Fruit fly (Drosophila melanogaster) whole organism, embryonic: Measurements from ENCODE around the gene spidey.

Experiments
- BEAF-32 ChIP-seq: fragments of 200-800 bp; sonication (Bioruptor generic); optimal IDR thresholded peaks from 3 replicates; lab custom pipeline; 2017; ENCODE audit warnings: missing biosample characterization, missing genetic modification characterization, mild to moderate bottlenecking, moderate library complexity, missing genetic modification reagents
- CG1024 ChIP-seq: fragments of 200-800 bp; sonication (Bioruptor generic); IDR thresholded peaks from 2 replicates; pipeline ENCODE4 v1.3.6; 2022; ENCODE audit warnings: missing biosample characterization, missing genetic modification characterization
- CG10366 ChIP-seq: fragments of 200-800 bp; sonication (Bioruptor generic); IDR thresholded peaks from 2 replicates; pipeline ENCODE4 v1.3.6; 2022; ENCODE audit warnings: missing biosample characterization, missing genetic modification characterization
- CG12299 ChIP-seq: fragments of 200-800 bp; sonication (Bioruptor generic); optimal IDR thresholded peaks from 2 replicates; lab custom pipeline; 2018; ENCODE audit warnings: missing biosample characterization, mild to moderate bottlenecking, missing genetic modification characterization
- CG15011 ChIP-seq: fragments of 200-800 bp; sonication (Bioruptor generic); optimal IDR thresholded peaks from 3 replicates; lab custom pipeline; 2018; ENCODE audit warnings: missing biosample characterization, mild to moderate bottlenecking, missing genetic modification characterization
- CG18599 ChIP-seq: fragments of 200-800 bp; sonication (Bioruptor generic); optimal IDR thresholded peaks from 3 replicates; lab custom pipeline; 2017; ENCODE audit warnings: missing biosample characterization, missing genetic modification characterization, mild to moderate bottlenecking, moderate library complexity, missing genetic modification reagents
- CG2120 ChIP-seq: fragments of 200-800 bp; sonication (Bioruptor generic); optimal IDR thresholded peaks from 3 replicates; lab custom pipeline; 2016; ENCODE audit warnings: missing biosample characterization, missing genetic modification characterization
- CG2129 ChIP-seq: fragments of 200-800 bp; sonication (Bioruptor generic); IDR thresholded peaks from 2 replicates; pipeline ENCODE4 v1.3.6; 2022; ENCODE audit warnings: missing biosample characterization, missing genetic modification characterization; ENCODE audit not compliant: partially characterized antibody
- CG2202 ChIP-seq: fragments of 200-800 bp; sonication (Bioruptor generic); optimal IDR thresholded peaks from 2 replicates; lab custom pipeline; 2018; ENCODE audit warnings: missing biosample characterization, mild to moderate bottlenecking, missing genetic modification characterization
- CG32767 ChIP-seq: fragments of 200-800 bp; sonication (Bioruptor generic); IDR thresholded peaks from 2 replicates; pipeline ENCODE4 v1.3.6; 2022; ENCODE audit warnings: missing biosample characterization, missing genetic modification characterization
- CG33213 ChIP-seq: fragments of 200-800 bp; sonication (Bioruptor generic); optimal IDR thresholded peaks from 3 replicates; lab custom pipeline; 2016; ENCODE audit warnings: missing biosample characterization, missing genetic modification characterization
- CG3407 ChIP-seq: fragments of 200-800 bp; sonication (Bioruptor generic); optimal IDR thresholded peaks from 2 replicates; lab custom pipeline; 2018; ENCODE audit warnings: missing biosample characterization, mild to moderate bottlenecking, missing genetic modification characterization
- CG4360 ChIP-seq: fragments of 200-800 bp; sonication (Bioruptor generic); IDR thresholded peaks from 2 replicates; pipeline ENCODE4 v1.3.6; 2022; ENCODE audit warnings: missing biosample characterization, missing genetic modification characterization
- CG7357 ChIP-seq: fragments of 200-800 bp; sonication (Bioruptor generic); IDR thresholded peaks from 3 replicates; pipeline ENCODE4 v1.3.6; 2022; ENCODE audit warnings: missing biosample characterization, missing genetic modification characterization
- CG8281 ChIP-seq: fragments of 200-800 bp; sonication (Bioruptor generic); optimal IDR thresholded peaks from 2 replicates; lab custom pipeline; 2018; ENCODE audit warnings: missing biosample characterization, mild to moderate bottlenecking, missing genetic modification characterization, moderate library complexity
- CG8388 ChIP-seq: fragments of 200-800 bp; sonication (Bioruptor generic); optimal IDR thresholded peaks from 2 replicates; lab custom pipeline; 2019; ENCODE audit warnings: missing biosample characterization, mild to moderate bottlenecking, missing genetic modification characterization, moderate library complexity
- CG9817 ChIP-seq: fragments of 200-800 bp; sonication (Bioruptor generic); optimal IDR thresholded peaks from 2 replicates; lab custom pipeline; 2018; ENCODE audit warnings: missing biosample characterization, mild to moderate bottlenecking, missing genetic modification characterization, moderate library complexity
- CHES-1-like ChIP-seq: fragments of 200-800 bp; sonication (Bioruptor generic); optimal IDR thresholded peaks from 2 replicates; lab custom pipeline; 2016; ENCODE audit warnings: missing biosample characterization, missing genetic modification characterization
- Chrac-16 ChIP-seq: fragments of 200-800 bp; sonication (Bioruptor generic); optimal IDR thresholded peaks from 3 replicates; lab custom pipeline; 2016; ENCODE audit warnings: missing biosample characterization, missing genetic modification characterization
- HmgD ChIP-seq: fragments of 200-800 bp; sonication (Bioruptor generic); optimal IDR thresholded peaks from 3 replicates; lab custom pipeline; 2016; ENCODE audit warnings: missing biosample characterization, missing genetic modification characterization
- MTF-1 ChIP-seq: fragments of 200-800 bp; sonication (Bioruptor generic); optimal IDR thresholded peaks from 2 replicates; lab custom pipeline; 2018; ENCODE audit warnings: missing biosample characterization, mild to moderate bottlenecking, missing genetic modification characterization, borderline replicate concordance
- Max ChIP-seq: fragments of 200-800 bp; sonication (Bioruptor generic); optimal IDR thresholded peaks from 2 replicates; lab custom pipeline; 2016; ENCODE audit warnings: missing biosample characterization, mild to moderate bottlenecking, missing genetic modification characterization
- Optix ChIP-seq: fragments of 200-800 bp; sonication (Bioruptor generic); IDR thresholded peaks from 3 replicates; pipeline ENCODE4 v1.3.6; 2022; ENCODE audit warnings: missing biosample characterization, missing genetic modification characterization
- Ssrp ChIP-seq: fragments of 200-800 bp; sonication (Bioruptor generic); optimal IDR thresholded peaks from 2 replicates; lab custom pipeline; 2018; ENCODE audit warnings: missing biosample characterization, mild to moderate bottlenecking, missing genetic modification characterization, moderate library complexity
- ac ChIP-seq: fragments of 200-800 bp; sonication (Bioruptor generic); optimal IDR thresholded peaks from 3 replicates; lab custom pipeline; 2017; ENCODE audit warnings: missing biosample characterization, mild to moderate bottlenecking, missing genetic modification characterization
- aop ChIP-seq: fragments of 200-800 bp; sonication (Bioruptor generic); IDR thresholded peaks from 2 replicates; pipeline ENCODE4 v1.3.6; 2022; ENCODE audit warnings: missing biosample characterization, missing genetic modification characterization
- ap ChIP-seq: fragments of 200-800 bp; sonication (Bioruptor generic); IDR thresholded peaks from 2 replicates; pipeline ENCODE4 v1.3.6; 2022; ENCODE audit warnings: missing biosample characterization, missing genetic modification characterization
- bigmax ChIP-seq: fragments of 200-800 bp; sonication (Bioruptor generic); optimal IDR thresholded peaks from 2 replicates; lab custom pipeline; 2018; ENCODE audit warnings: missing biosample characterization, mild to moderate bottlenecking, missing genetic modification characterization
- cg ChIP-seq: fragments of 200-800 bp; sonication (Bioruptor generic); optimal IDR thresholded peaks from 3 replicates; lab custom pipeline; 2019; ENCODE audit warnings: missing biosample characterization, mild to moderate bottlenecking, missing genetic modification characterization, moderate library complexity
- exex ChIP-seq: fragments of 200-800 bp; sonication (Bioruptor generic); optimal IDR thresholded peaks from 4 replicates; lab custom pipeline; 2018; ENCODE audit warnings: missing biosample characterization, mild to moderate bottlenecking, missing genetic modification characterization, moderate library complexity
- eyg ChIP-seq: fragments of 200-800 bp; sonication (Bioruptor generic); optimal IDR thresholded peaks from 3 replicates; lab custom pipeline; 2016; ENCODE audit warnings: missing biosample characterization, missing genetic modification characterization
- gsb ChIP-seq: fragments of 200-800 bp; sonication (Bioruptor generic); IDR thresholded peaks from 2 replicates; pipeline ENCODE4 v1.3.6; 2022; ENCODE audit warnings: missing biosample characterization, missing genetic modification characterization
- insv ChIP-seq, 2 experiments: fragments of 200-800 bp; sonication (Bioruptor generic); optimal IDR thresholded peaks; 3 replicates each; lab custom pipeline; 2016 to 2018; ENCODE audit warnings: missing biosample characterization in 2 of 2, missing genetic modification characterization in 2 of 2
- ken ChIP-seq: fragments of 200-800 bp; sonication (Bioruptor generic); IDR thresholded peaks from 3 replicates; pipeline ENCODE4 v1.3.6; 2022; ENCODE audit warnings: missing biosample characterization, missing genetic modification characterization
- kni ChIP-seq: fragments of 200-800 bp; sonication (Bioruptor generic); optimal IDR thresholded peaks from 3 replicates; lab custom pipeline; 2017; ENCODE audit warnings: mild to moderate bottlenecking, missing biosample characterization, missing genetic modification reagents, missing genetic modification characterization
- lov ChIP-seq, 2 experiments: fragments of 200-800 bp in 1 of 2; fragments of >200 bp in 1 of 2; sonication (Bioruptor generic) in 1 of 2; IDR thresholded peaks in 1 of 2; optimal IDR thresholded peaks in 1 of 2; 2 replicates in 1 of 2; 3 replicates in 1 of 2; pipeline versions ENCODE4 v1.3.6 to Lab custom; 2017 to 2022; ENCODE audit warnings: missing biosample characterization in 1 of 2, missing genetic modification characterization in 1 of 2
- nau ChIP-seq: fragments of 200-800 bp; sonication (Bioruptor generic); optimal IDR thresholded peaks from 3 replicates; lab custom pipeline; 2017; ENCODE audit warnings: missing biosample characterization, mild to moderate bottlenecking, missing genetic modification characterization, missing genetic modification reagents
- pb ChIP-seq: fragments of 200-800 bp; sonication (Bioruptor generic); optimal IDR thresholded peaks from 3 replicates; lab custom pipeline; 2016; ENCODE audit warnings: missing biosample characterization, missing genetic modification characterization
- phol ChIP-seq: fragments of 200-800 bp; sonication (Bioruptor generic); optimal IDR thresholded peaks from 3 replicates; lab custom pipeline; 2018; ENCODE audit warnings: missing biosample characterization, mild to moderate bottlenecking, missing genetic modification characterization, moderate library complexity
- pnt ChIP-seq: fragments of 200-800 bp; sonication (Bioruptor generic); optimal IDR thresholded peaks from 3 replicates; lab custom pipeline; 2016; ENCODE audit warnings: missing biosample characterization, missing genetic modification characterization
- sc ChIP-seq, 3 experiments: fragments of >200 bp in 2 of 3; fragments of 200-800 bp in 1 of 3; sonication (Bioruptor generic) in 1 of 3; optimal IDR thresholded peaks; 2 replicates in 2 of 3; 3 replicates in 1 of 3; lab custom pipeline; 2017; ENCODE audit warnings: mild to moderate bottlenecking in 1 of 3, missing biosample characterization in 1 of 3, missing genetic modification characterization in 1 of 3, missing genetic modification reagents in 1 of 3
- slbo ChIP-seq: fragments of 200-800 bp; sonication (Bioruptor generic); IDR thresholded peaks from 2 replicates; pipeline ENCODE4 v1.3.6; 2022; ENCODE audit warnings: missing biosample characterization, missing genetic modification characterization
- so ChIP-seq: fragments of 200-800 bp; sonication (Bioruptor generic); IDR thresholded peaks from 3 replicates; pipeline ENCODE4 v1.3.6; 2022; ENCODE audit warnings: missing biosample characterization, missing genetic modification characterization
- tin ChIP-seq: fragments of 200-800 bp; sonication (Bioruptor generic); optimal IDR thresholded peaks from 3 replicates; lab custom pipeline; 2016; ENCODE audit warnings: missing biosample characterization, missing genetic modification characterization
- toy ChIP-seq: fragments of 200-800 bp; sonication (Bioruptor generic); IDR thresholded peaks from 2 replicates; pipeline ENCODE4 v1.3.6; 2022; ENCODE audit warnings: missing biosample characterization, missing genetic modification characterization
- ttk ChIP-seq: fragments of 200-800 bp; sonication (Bioruptor generic); IDR thresholded peaks from 2 replicates; pipeline ENCODE4 v2.1.2; 2022; ENCODE audit warnings: missing biosample characterization, missing genetic modification characterization
- wdn ChIP-seq: fragments of 200-800 bp; sonication (Bioruptor generic); IDR thresholded peaks from 2 replicates; pipeline ENCODE4 v1.3.6; 2022; ENCODE audit warnings: missing biosample characterization, missing genetic modification characterization
- zfh1 ChIP-seq: fragments of 200-800 bp; sonication (Bioruptor generic); IDR thresholded peaks from 3 replicates; pipeline ENCODE4 v1.3.6; 2022; ENCODE audit warnings: missing biosample characterization, missing genetic modification characterization

spidey gene

DNA sequence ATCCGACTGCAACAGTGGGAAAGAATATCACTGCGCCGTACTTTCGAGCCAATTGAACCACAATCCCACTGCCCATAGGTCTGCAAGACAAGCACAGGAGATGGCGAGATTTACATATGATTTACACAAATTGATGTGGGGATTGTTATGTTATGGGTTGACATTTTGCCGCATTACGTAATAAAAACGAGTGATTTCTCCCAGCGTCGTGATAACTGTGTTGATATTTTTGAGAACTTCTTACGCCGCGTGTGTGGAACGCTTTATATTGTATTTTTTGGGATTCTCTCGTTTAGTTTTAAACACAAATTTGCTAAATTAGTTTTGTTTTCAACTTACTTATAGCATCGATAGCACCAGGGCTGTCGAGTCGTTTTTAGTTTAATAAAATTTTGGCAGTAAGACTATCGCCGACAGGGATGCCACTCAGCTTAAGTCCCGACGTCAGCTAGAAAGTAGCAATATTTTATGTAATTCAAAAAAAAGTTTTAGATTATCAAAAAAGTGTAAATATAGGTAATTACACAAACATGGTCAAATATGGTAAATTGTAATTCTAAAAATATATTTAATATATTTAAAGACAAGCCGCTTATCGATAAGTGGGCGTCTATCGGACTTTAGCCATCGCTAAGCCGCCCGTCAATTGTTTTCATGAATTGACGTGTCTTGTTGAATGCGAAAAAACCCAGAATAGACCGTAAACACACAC is 15.2 kb upstream of the spidey start, which contains the start of the genes CG45089, ND-MNLL and p115 (continued):
- peak; percentile 73 for TF ChIP-seq slbo (GFP tag; lab: Robert Waterston, UW)
- TF ChIP-seq CG15011: no peak
- TF ChIP-seq CG12299: no peak
- TF ChIP-seq zfh1 (GFP tag; lab: Robert Waterston, UW): peak; percentile 55; the same call in 1 of the 3 replicates
- TF ChIP-seq sc (optimal IDR thresholded peaks at IDR 0.05; lab: Kevin White, UChicago): no peak
- peak; percentile 6 for TF ChIP-seq sc (GFP tag; optimal IDR thresholded peaks at IDR 0.05; lab: Kevin White, UChicago)
- peak; percentile 57 for TF ChIP-seq Max (GFP tag; lab: Kevin White, UChicago)
- TF ChIP-seq exex (tag; lab: Kevin White, UChicago): peak; percentile 32
- TF ChIP-seq CG2120 (GFP tag; lab: Kevin White, UChicago): peak; percentile 71
- TF ChIP-seq CG7357 (GFP tag; lab: Robert Waterston, UW): no peak
- TF ChIP-seq ken: peak; percentile 46; the same call in 2 of the 3 replicates
- TF ChIP-seq CG1024: 0 out of 2 replicates have a peak, but pooled peaks have one; percentile 31
- 0 out of 3 replicates have a peak, but pooled peaks have one; percentile 18 for TF ChIP-seq Optix (GFP tag; lab: Robert Waterston, UW)
- TF ChIP-seq lov (optimal IDR thresholded peaks at IDR 0.05; lab: Kevin White, UChicago): no peak
- no peak for TF ChIP-seq lov (GFP tag; IDR thresholded peaks at IDR 0.05; lab: Robert Waterston, UW)
- TF ChIP-seq ap (GFP tag; lab: Robert Waterston, UW): no peak
- TF ChIP-seq CG2202 (tag; lab: Kevin White, UChicago): no peak
- TF ChIP-seq eyg (GFP tag; lab: Kevin White, UChicago): no peak
- TF ChIP-seq phol (tag; lab: Kevin White, UChicago): peak; percentile 69
- TF ChIP-seq CG3407 (GFP tag; lab: Kevin White, UChicago): peak; percentile 14
- TF ChIP-seq pb (GFP tag; lab: Kevin White, UChicago): no peak
- TF ChIP-seq CG33213: no peak
- no peak for TF ChIP-seq so
- 0 out of 2 replicates have a peak, but pooled peaks have one; percentile 40 for TF ChIP-seq wdn (GFP tag; lab: Robert Waterston, UW)
- TF ChIP-seq CG9817: peak; percentile 62
- TF ChIP-seq aop: no peak
- TF ChIP-seq CG8281 (tag; lab: Kevin White, UChicago): peak; percentile 15
- TF ChIP-seq tin (GFP tag; lab: Kevin White, UChicago): peak; percentile 57
- TF ChIP-seq BEAF-32 (GFP tag; lab: Kevin White, UChicago): peak; percentile 75
- TF ChIP-seq MTF-1 (GFP tag; lab: Kevin White, UChicago): no peak
- peak; percentile 35 for TF ChIP-seq Ssrp
- TF ChIP-seq ttk (GFP tag; lab: Robert Waterston, UW): peak; percentile 36; the same call in 1 of the 2 replicates
- no peak for TF ChIP-seq toy
- no peak for TF ChIP-seq CG32767 (GFP tag; lab: Robert Waterston, UW)
- TF ChIP-seq nau (GFP tag; lab: Kevin White, UChicago): no peak
- TF ChIP-seq gsb (GFP tag; lab: Robert Waterston, UW): no peak
- no peak for TF ChIP-seq cg (GFP tag; lab: Kevin White, UChicago)
- TF ChIP-seq HmgD (GFP tag; lab: Kevin White, UChicago): no peak
- TF ChIP-seq CG18599 (GFP tag; lab: Kevin White, UChicago): peak; percentile 51
- no peak for TF ChIP-seq bigmax (GFP tag; lab: Kevin White, UChicago)
- peak; percentile 46 for TF ChIP-seq CG10366 (GFP tag; lab: Robert Waterston, UW)
- no peak for TF ChIP-seq kni (GFP tag; lab: Kevin White, UChicago)
- TF ChIP-seq insv (GFP tag; optimal IDR thresholded peaks at IDR 0.05; lab: Kevin White, UChicago): peak in 1 of 2 experiments; percentile 56
- peak; percentile 32 for TF ChIP-seq CG2129 (GFP tag; lab: Robert Waterston, UW)
- no peak for TF ChIP-seq CHES-1-like (GFP tag; lab: Kevin White, UChicago)
- peak; percentile 52 for TF ChIP-seq CG8388 (GFP tag; lab: Kevin White, UChicago)
- TF ChIP-seq ac (GFP tag; lab: Kevin White, UChicago): no peak
- peak; percentile 68 for TF ChIP-seq Chrac-16 (GFP tag; lab: Kevin White, UChicago)
- TF ChIP-seq CG4360 (GFP tag; lab: Robert Waterston, UW): no peak
- no peak for TF ChIP-seq pnt (GFP tag; lab: Kevin White, UChicago)
